Worm (Caenorhabditis elegans): ENCODE results near the gene his-64.

Gene his-64

ce11 chrIV:11363806-11364562 lies 42.9 kb upstream of the his-64 start (continued):
- TF ChIP-seq hpl-2 (GFP tag; optimal IDR thresholded peaks at IDR 0.05) (peak; percentile 43), skn-1 (tag; optimal IDR thresholded peaks at IDR 0.05) (no peak), ztf-11 (tag; optimal IDR thresholded peaks at IDR 0.05) (no peak), nhr-85 (tag) (peak; percentile 79), fkh-4 (tag; optimal IDR thresholded peaks at IDR 0.05; ENCODE audit: borderline replicate concordance) (no peak), zag-1 (tag; optimal IDR thresholded peaks at IDR 0.05) (no peak), lin-35 (GFP tag; optimal IDR thresholded peaks at IDR 0.05) (peak in 1 of 2 experiments; percentile 63), nhr-12 (tag; optimal IDR thresholded peaks at IDR 0.05) (no peak), elt-2 (tag; optimal IDR thresholded peaks at IDR 0.05) (no peak), nhr-28 (tag; optimal IDR thresholded peaks at IDR 0.05) (no peak), C04F5.9 (tag; optimal IDR thresholded peaks at IDR 0.05) (no peak), alr-1 (tag; optimal IDR thresholded peaks at IDR 0.05; ENCODE audit: borderline replicate concordance) (no peak), C34B4.2 (tag; optimal IDR thresholded peaks at IDR 0.05) (no peak), egl-13 (tag; optimal IDR thresholded peaks at IDR 0.05) (no peak), snpc-4 (tag; optimal IDR thresholded peaks at IDR 0.05) (no peak), pax-3 (tag; optimal IDR thresholded peaks at IDR 0.05) (no peak), swsn-7 (tag; optimal IDR thresholded peaks at IDR 0.05) (no peak), unc-98 (GFP tag; IDR thresholded peaks at IDR 0.05) (no peak), C16A3.4 (tag; optimal IDR thresholded peaks at IDR 0.05) (no peak), irx-1 (tag; optimal IDR thresholded peaks at IDR 0.05) (no peak), unc-86 (tag; optimal IDR thresholded peaks at IDR 0.05) (no peak), efl-3 (GFP tag; optimal IDR thresholded peaks at IDR 0.05) (no peak), tlp-1 (tag; optimal IDR thresholded peaks at IDR 0.05) (no peak), nhr-90 (tag; optimal IDR thresholded peaks at IDR 0.05; ENCODE audit: poor library complexity) (peak; percentile 2), mef-2 (tag; optimal IDR thresholded peaks at IDR 0.05) (no peak), efl-1 (optimal IDR thresholded peaks at IDR 0.05) (peak; percentile 16 to 29), efl-1 (GFP tag; optimal IDR thresholded peaks at IDR 0.05 in 1 of 2) (peak in 1 of 2 experiments; percentile 91), nhr-47 (tag; optimal IDR thresholded peaks at IDR 0.05) (no peak), aha-1 (tag; optimal IDR thresholded peaks at IDR 0.05) (no peak), mep-1 (tag; optimal IDR thresholded peaks at IDR 0.05) (peak; percentile 34), mab-9 (GFP tag; IDR thresholded peaks at IDR 0.05) (no peak), ceh-90 (tag; optimal IDR thresholded peaks at IDR 0.05) (no peak), dpl-1 (GFP tag; optimal IDR thresholded peaks at IDR 0.05) (no peak), nhr-11 (tag; optimal IDR thresholded peaks at IDR 0.05) (no peak), hlh-17 (GFP tag; optimal IDR thresholded peaks at IDR 0.05; ENCODE audit: borderline replicate concordance) (no peak), blmp-1 (tag; optimal IDR thresholded peaks at IDR 0.05) (peak; percentile 23), snu-23 (GFP tag; optimal IDR thresholded peaks at IDR 0.05) (peak; percentile 8), F16B12.6 (tag; optimal IDR thresholded peaks at IDR 0.05) (no peak), ztf-4 (tag; optimal IDR thresholded peaks at IDR 0.05) (no peak), unc-30 (tag; optimal IDR thresholded peaks at IDR 0.05) (no peak), xbp-1 (tag; optimal IDR thresholded peaks at IDR 0.05) (no peak), rnt-1 (tag; optimal IDR thresholded peaks at IDR 0.05) (no peak), egl-27 (tag; optimal IDR thresholded peaks at IDR 0.05) (no peak)

- TF ChIP-seq nhr-237 (tag; optimal IDR thresholded peaks at IDR 0.05) (no peak), zag-1 (tag; optimal IDR thresholded peaks at IDR 0.05) (no peak), dsc-1 (tag; optimal IDR thresholded peaks at IDR 0.05) (no peak), C16A3.4 (tag; optimal IDR thresholded peaks at IDR 0.05) (peak; percentile 21), mab-9 (GFP tag; IDR thresholded peaks at IDR 0.05) (no peak), pag-3 (tag; optimal IDR thresholded peaks at IDR 0.05; ENCODE audit: borderline replicate concordance, insufficient read depth) (no peak), nhr-20 (tag; optimal IDR thresholded peaks at IDR 0.05) (no peak), ztf-4 (tag; optimal IDR thresholded peaks at IDR 0.05) (no peak), nhr-90 (tag; optimal IDR thresholded peaks at IDR 0.05; ENCODE audit: poor library complexity) (no peak), lin-13 (GFP tag; optimal IDR thresholded peaks at IDR 0.05) (no peak), unc-30 (tag; optimal IDR thresholded peaks at IDR 0.05) (no peak), skn-1 (tag; optimal IDR thresholded peaks at IDR 0.05) (peak; percentile 25), lin-35 (GFP tag; optimal IDR thresholded peaks at IDR 0.05) (peak; percentile 49 to 85), nhr-84 (tag; optimal IDR thresholded peaks at IDR 0.05) (no peak), ceh-82 (tag; optimal IDR thresholded peaks at IDR 0.05) (no peak), zip-4 (GFP tag; optimal IDR thresholded peaks at IDR 0.05) (no peak), dpl-1 (GFP tag; optimal IDR thresholded peaks at IDR 0.05) (peak; percentile 28 to 74 (median 66)), tlp-1 (tag; optimal IDR thresholded peaks at IDR 0.05) (no peak), unc-62 (GFP tag; optimal IDR thresholded peaks at IDR 0.05) (no peak), unc-98 (GFP tag; IDR thresholded peaks at IDR 0.05) (no peak), pax-3 (tag; optimal IDR thresholded peaks at IDR 0.05) (no peak)
Measured at ce11 chrIV:11371645-11372044, 35.3 kb upstream of the his-64 start, which contains the start of gene sec-31. sec-31 (minus strand) TSS chrIV:11371792.
